Worm (Caenorhabditis elegans) whole organism, L3 larva: ENCODE results near the gene Y32G9B.1.

Experiments
- aly-2 ChIP-seq: fragments of 150-350 bp; optimal IDR thresholded peaks from 2 replicates; lab custom pipeline; 2014; ENCODE audit warnings: missing biosample characterization, missing genetic modification characterization
- ceh-16 ChIP-seq: sonication (generic microtip); optimal IDR thresholded peaks from 2 replicates; lab custom pipeline; 2017; ENCODE audit warnings: missing biosample characterization, missing genetic modification characterization
- egl-27 ChIP-seq: sonication (generic microtip); optimal IDR thresholded peaks from 4 replicates; lab custom pipeline; 2017; ENCODE audit warnings: missing biosample characterization, missing genetic modification reagents, missing genetic modification characterization
- elt-3 ChIP-seq, 3 experiments: fragments of 150-350 bp in 1 of 3; sonication (generic microtip) in 2 of 3; optimal IDR thresholded peaks; 2 replicates in 2 of 3; 4 replicates in 1 of 3; lab custom pipeline; 2014 to 2017; ENCODE audit warnings: missing biosample characterization in 3 of 3, missing genetic modification characterization in 3 of 3
- mdl-1 ChIP-seq: fragments of 150-350 bp; optimal IDR thresholded peaks from 2 replicates; lab custom pipeline; 2014; ENCODE audit warnings: missing biosample characterization, missing genetic modification characterization
- nhr-237 ChIP-seq: fragments of 150-350 bp; optimal IDR thresholded peaks from 2 replicates; lab custom pipeline; 2014; ENCODE audit warnings: missing biosample characterization, missing genetic modification characterization
- nhr-28 ChIP-seq: fragments of 150-350 bp; optimal IDR thresholded peaks from 2 replicates; lab custom pipeline; 2014; ENCODE audit warnings: missing biosample characterization, missing genetic modification characterization
- snpc-4 ChIP-seq: fragments of 150-350 bp; optimal IDR thresholded peaks from 2 replicates; lab custom pipeline; 2014; ENCODE audit warnings: missing biosample characterization, missing genetic modification characterization
- zag-1 ChIP-seq: fragments of 150-350 bp; optimal IDR thresholded peaks from 2 replicates; lab custom pipeline; 2014; ENCODE audit warnings: missing biosample characterization, missing genetic modification characterization

DNA sequence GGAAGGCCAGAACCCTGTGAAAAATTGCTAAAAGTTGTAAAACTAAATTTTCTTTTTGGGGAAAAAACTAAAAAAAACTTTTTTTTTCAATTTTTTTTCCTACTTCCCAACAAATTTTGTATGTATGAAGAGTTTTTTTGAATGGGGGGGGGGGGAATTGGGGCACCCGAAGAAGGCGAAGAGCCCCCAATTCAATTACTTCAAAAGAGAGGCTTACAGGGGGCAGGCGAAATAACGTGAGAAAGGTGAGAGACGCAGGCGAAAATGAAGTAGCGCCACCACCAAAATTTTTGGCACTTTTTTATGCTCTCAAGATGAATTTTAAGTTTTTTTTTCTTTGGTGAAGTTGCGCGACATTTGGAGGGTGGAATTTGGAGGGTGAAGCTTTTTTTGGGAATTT, 33.1 kb upstream of the Y32G9B.1 start:
- TF ChIP-seq nhr-28 (tag; lab: Kevin White, UChicago): no peak
- no peak for TF ChIP-seq snpc-4
- TF ChIP-seq egl-27: no peak
- TF ChIP-seq elt-3 (tag; optimal IDR thresholded peaks at IDR 0.05; lab: Kevin White, UChicago): no peak
- TF ChIP-seq zag-1 (tag; lab: Kevin White, UChicago): no peak
- no peak for TF ChIP-seq aly-2 (tag; lab: Kevin White, UChicago)
- no peak for TF ChIP-seq nhr-237 (tag; lab: Kevin White, UChicago)
- no peak for TF ChIP-seq mdl-1 (tag; lab: Kevin White, UChicago)
- no peak for TF ChIP-seq ceh-16 (tag; lab: Kevin White, UChicago)
